Worm (Caenorhabditis elegans) whole organism, L1 larva: ENCODE data around the gene ent-3.

Source experiments
- C16A3.4 ChIP-seq: fragments of 150-350 bp; optimal IDR thresholded peaks from 2 replicates; lab custom pipeline; 2014; ENCODE audit warnings: missing biosample characterization, missing genetic modification characterization
- Y116A8C.19 ChIP-seq: sonication (generic microtip); optimal IDR thresholded peaks from 2 replicates; lab custom pipeline; 2016; ENCODE audit warnings: missing compliant biosample characterization, missing genetic modification characterization, borderline replicate concordance
- alr-1 ChIP-seq: fragments of 200-800 bp; sonication (Bioruptor generic); optimal IDR thresholded peaks from 2 replicates; lab custom pipeline; 2018; ENCODE audit warnings: borderline replicate concordance, mild to moderate bottlenecking, missing genetic modification characterization, missing compliant biosample characterization
- ama-1 ChIP-seq: fragments of 150-350 bp; optimal IDR thresholded peaks from 2 replicates; lab custom pipeline; 2014
- blmp-1 ChIP-seq: fragments of 150-350 bp; optimal IDR thresholded peaks from 2 replicates; lab custom pipeline; 2014; ENCODE audit warnings: missing biosample characterization, missing genetic modification characterization
- ceh-82 ChIP-seq, 3 experiments: fragments of 150-350 bp in 1 of 3; sonication (generic microtip) in 2 of 3; optimal IDR thresholded peaks; 2 replicates each; lab custom pipeline; 2014 to 2017; ENCODE audit warnings: missing biosample characterization in 3 of 3, missing genetic modification characterization in 3 of 3
- ceh-90 ChIP-seq: sonication (generic microtip); optimal IDR thresholded peaks from 2 replicates; lab custom pipeline; 2016; ENCODE audit warnings: missing genetic modification characterization, missing compliant biosample characterization
- efl-1 ChIP-seq, 4 experiments: fragments of 150-350 bp; optimal IDR thresholded peaks in 3 of 4; peaks in 1 of 4; 1 replicate in 1 of 4; 2 replicates in 3 of 4; lab custom pipeline; 2014; ENCODE audit warnings: missing biosample characterization in 2 of 4, missing genetic modification characterization in 2 of 4, missing genetic modification reagents in 2 of 4
- egl-27 ChIP-seq, 2 experiments: fragments of 150-350 bp in 1 of 2; sonication (generic microtip); optimal IDR thresholded peaks; 3 replicates each; lab custom pipeline; 2017 to 2018; ENCODE audit warnings: missing biosample characterization in 2 of 2, missing genetic modification characterization in 2 of 2, missing genetic modification reagents in 2 of 2
- elt-2 ChIP-seq: sonication (generic microtip); optimal IDR thresholded peaks from 2 replicates; lab custom pipeline; 2016; ENCODE audit warnings: missing genetic modification characterization, mild to moderate bottlenecking, inconsistent platforms, missing compliant biosample characterization, missing genetic modification reagents
- elt-3 ChIP-seq, 6 experiments: fragments of 150-350 bp in 1 of 6; sonication (generic microtip); optimal IDR thresholded peaks; 2 replicates each; lab custom pipeline; 2017 to 2018; ENCODE audit warnings: missing biosample characterization in 6 of 6, missing genetic modification characterization in 6 of 6, inconsistent platforms in 1 of 6
- fkh-10 ChIP-seq: sonication (generic microtip); optimal IDR thresholded peaks from 2 replicates; lab custom pipeline; 2017; ENCODE audit warnings: missing biosample characterization, missing genetic modification reagents, missing genetic modification characterization
- fkh-4 ChIP-seq: sonication (generic microtip); optimal IDR thresholded peaks from 2 replicates; lab custom pipeline; 2016; ENCODE audit warnings: missing compliant biosample characterization, missing genetic modification characterization, borderline replicate concordance
- grh-1 ChIP-seq: fragments of 200-800 bp; sonication (Bioruptor generic); IDR thresholded peaks from 2 replicates; pipeline ENCODE4 v1.3.6; 2022; ENCODE audit warnings: missing genetic modification reagents, missing genetic modification characterization, missing compliant biosample characterization
- hpl-2 ChIP-seq: fragments of 150-350 bp; optimal IDR thresholded peaks from 2 replicates; lab custom pipeline; 2014; ENCODE audit warnings: missing biosample characterization, missing genetic modification reagents, missing genetic modification characterization
- isw-1 ChIP-seq: fragments of 200-800 bp; sonication (Bioruptor generic); IDR thresholded peaks from 2 replicates; pipeline ENCODE4 v1.3.6; 2022; ENCODE audit warnings: missing genetic modification characterization, missing compliant biosample characterization
- lin-14 ChIP-seq: fragments of 200-800 bp; sonication (Bioruptor generic); optimal IDR thresholded peaks from 2 replicates; lab custom pipeline; 2018; ENCODE audit warnings: mild to moderate bottlenecking, missing genetic modification characterization, moderate library complexity, missing compliant biosample characterization
- lin-15B ChIP-seq: fragments of 150-350 bp; sonication (generic microtip); optimal IDR thresholded peaks from 3 replicates; lab custom pipeline; 2014; ENCODE audit warnings: missing biosample characterization, missing genetic modification characterization
- lin-35 ChIP-seq, 2 experiments: fragments of 150-350 bp; optimal IDR thresholded peaks; 2 replicates each; lab custom pipeline; 2014; ENCODE audit warnings: missing biosample characterization in 2 of 2, missing genetic modification characterization in 2 of 2, missing genetic modification reagents in 2 of 2
- lin-39 ChIP-seq: fragments of 150-350 bp; optimal IDR thresholded peaks from 2 replicates; lab custom pipeline; 2014; ENCODE audit warnings: missing biosample characterization, missing genetic modification reagents, missing genetic modification characterization
- lir-3 ChIP-seq: sonication (generic microtip); optimal IDR thresholded peaks from 2 replicates; lab custom pipeline; 2016; ENCODE audit warnings: mild to moderate bottlenecking, missing genetic modification characterization, moderate library complexity, missing compliant biosample characterization; ENCODE audit not compliant: poor library complexity
- lsy-2 ChIP-seq, 2 experiments: fragments of 150-350 bp; optimal IDR thresholded peaks; 2 replicates each; lab custom pipeline; 2014; ENCODE audit warnings: missing biosample characterization in 2 of 2, missing genetic modification characterization in 2 of 2
- mab-9 ChIP-seq: fragments of 200-800 bp; sonication (Bioruptor generic); IDR thresholded peaks from 2 replicates; pipeline ENCODE4 v1.3.6; 2022; ENCODE audit warnings: missing genetic modification reagents, missing genetic modification characterization, missing compliant biosample characterization
- mef-2 ChIP-seq: fragments of 150-350 bp; optimal IDR thresholded peaks from 2 replicates; lab custom pipeline; 2014; ENCODE audit warnings: missing biosample characterization, missing genetic modification characterization
- nhr-12 ChIP-seq: sonication (generic microtip); optimal IDR thresholded peaks from 2 replicates; lab custom pipeline; 2017; ENCODE audit warnings: missing biosample characterization, missing genetic modification characterization
- nhr-19 ChIP-seq: fragments of 200-800 bp; sonication (Bioruptor generic); conservative IDR thresholded peaks from 2 replicates; pipeline ENCODE4 v1.3.6; 2022; ENCODE audit warnings: missing genetic modification characterization, missing compliant biosample characterization
- nhr-20 ChIP-seq: sonication (generic microtip); optimal IDR thresholded peaks from 2 replicates; lab custom pipeline; 2016; ENCODE audit warnings: mild to moderate bottlenecking, missing genetic modification characterization, missing compliant biosample characterization
- nhr-71 ChIP-seq: sonication (generic microtip); optimal IDR thresholded peaks from 2 replicates; lab custom pipeline; 2016; ENCODE audit warnings: mild to moderate bottlenecking, missing genetic modification characterization, moderate library complexity, missing compliant biosample characterization
- nhr-76 ChIP-seq: sonication (generic microtip); optimal IDR thresholded peaks from 2 replicates; lab custom pipeline; 2017; ENCODE audit warnings: missing biosample characterization, missing genetic modification characterization
- nhr-77 ChIP-seq: fragments of 150-350 bp; optimal IDR thresholded peaks from 2 replicates; lab custom pipeline; 2014; ENCODE audit warnings: missing biosample characterization, missing genetic modification characterization
- nhr-84 ChIP-seq: sonication (generic microtip); optimal IDR thresholded peaks from 2 replicates; lab custom pipeline; 2017; ENCODE audit warnings: missing biosample characterization, missing genetic modification characterization
- nhr-90 ChIP-seq: sonication (generic microtip); optimal IDR thresholded peaks from 2 replicates; lab custom pipeline; 2016; ENCODE audit warnings: mild to moderate bottlenecking, missing genetic modification characterization, missing compliant biosample characterization; ENCODE audit not compliant: poor library complexity
- rnt-1 ChIP-seq: sonication (generic microtip); optimal IDR thresholded peaks from 2 replicates; lab custom pipeline; 2016; ENCODE audit warnings: mild to moderate bottlenecking, missing genetic modification characterization, moderate library complexity, missing compliant biosample characterization
- snpc-4 ChIP-seq: fragments of 150-350 bp; optimal IDR thresholded peaks from 2 replicates; lab custom pipeline; 2014; ENCODE audit warnings: missing biosample characterization, missing genetic modification characterization
- snu-23 ChIP-seq: sonication (generic microtip); optimal IDR thresholded peaks from 2 replicates; lab custom pipeline; 2016; ENCODE audit warnings: missing genetic modification characterization, missing compliant biosample characterization
- sup-37 ChIP-seq: fragments of 200-800 bp; sonication (Bioruptor generic); optimal IDR thresholded peaks from 2 replicates; lab custom pipeline; 2018; ENCODE audit warnings: mild to moderate bottlenecking, missing genetic modification characterization, missing compliant biosample characterization
- ztf-4 ChIP-seq: fragments of 150-350 bp; optimal IDR thresholded peaks from 2 replicates; lab custom pipeline; 2014; ENCODE audit warnings: missing biosample characterization, missing genetic modification characterization

ent-3 gene

DNA sequence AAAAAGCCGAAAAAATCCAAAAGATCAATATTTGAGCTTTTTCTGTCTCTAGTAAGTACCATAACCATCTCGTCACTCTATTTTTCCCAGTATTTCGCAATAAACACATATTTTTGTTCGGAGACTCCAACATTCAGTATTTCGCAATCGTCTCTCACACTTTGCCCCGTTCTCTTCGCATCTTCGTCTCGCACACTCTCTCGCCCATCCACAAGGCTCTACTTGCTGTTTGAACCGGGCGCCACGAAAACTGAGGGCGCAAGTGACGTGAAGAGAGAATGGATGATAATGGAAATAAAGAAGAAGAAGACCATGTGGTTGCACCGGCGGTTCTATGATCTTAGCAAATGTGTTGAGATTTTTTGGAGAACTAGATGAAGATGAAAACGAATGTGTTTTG, 35.8 kb downstream of the ent-3 start (continued):
- peak; percentile 88 for TF ChIP-seq rnt-1 (tag; lab: Kevin White, UChicago)
- peak; percentile 91 for TF ChIP-seq mef-2 (tag; lab: Kevin White, UChicago)
- TF ChIP-seq lsy-2 (tag; optimal IDR thresholded peaks at IDR 0.05; lab: Kevin White, UChicago) = peak; percentile 87 to 91
- TF ChIP-seq lin-15B = peak; percentile 65
- peak; percentile 79 for TF ChIP-seq blmp-1
- peak; percentile 90 for TF ChIP-seq nhr-90 (tag; lab: Kevin White, UChicago)
- peak; percentile 79 for TF ChIP-seq lir-3 (tag; lab: Kevin White, UChicago)
- no peak for TF ChIP-seq nhr-76 (tag; lab: Kevin White, UChicago)
- TF ChIP-seq sup-37 (GFP tag; lab: Kevin White, UChicago) = peak; percentile 58
- TF ChIP-seq egl-27 (tag; optimal IDR thresholded peaks at IDR 0.05; lab: Kevin White, UChicago) = peak; percentile 82 to 92
- TF ChIP-seq isw-1 (GFP tag; lab: Robert Waterston, UW) = peak; percentile 84
- no peak for TF ChIP-seq nhr-12 (tag; lab: Kevin White, UChicago)
- TF ChIP-seq grh-1 (GFP tag; lab: Robert Waterston, UW) = peak; percentile 30; the same call in 1 of the 2 replicates

DNA sequence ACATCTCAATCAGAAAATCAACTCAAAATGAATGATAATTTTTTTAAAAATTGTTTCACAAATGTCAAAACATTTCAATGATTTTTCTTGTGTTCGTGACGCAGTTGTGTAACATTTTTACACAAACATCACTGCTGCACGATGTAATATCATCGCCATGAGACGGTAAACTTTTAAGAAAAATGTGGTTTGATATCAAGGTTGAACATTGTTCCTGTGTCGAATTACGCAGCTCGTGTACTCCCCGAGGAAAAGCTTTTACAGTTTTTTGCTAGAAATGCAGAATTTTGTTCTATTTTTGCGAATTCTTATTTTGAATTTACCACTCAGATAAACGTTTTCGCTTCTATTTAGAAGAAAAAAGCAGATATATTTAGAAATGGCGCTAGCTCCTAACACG, 38.2 kb downstream of the ent-3 start:
- no peak for TF ChIP-seq lin-35 (GFP tag; optimal IDR thresholded peaks at IDR 0.05; lab: Kevin White, UChicago)
- peak; percentile 47 for TF ChIP-seq nhr-71
- no peak for TF ChIP-seq fkh-4 (tag; lab: Kevin White, UChicago)
- peak in 1 of 6 experiments; percentile 0 for TF ChIP-seq elt-3 (tag; optimal IDR thresholded peaks at IDR 0.05; lab: Kevin White, UChicago)
- no peak for TF ChIP-seq C16A3.4
- TF ChIP-seq nhr-19 (GFP tag; lab: Robert Waterston, UW) = no peak
- no peak for TF ChIP-seq lin-39
- no peak for TF ChIP-seq fkh-10 (GFP tag; lab: Kevin White, UChicago)
- no peak for TF ChIP-seq elt-2 (tag; lab: Kevin White, UChicago)
- no peak for TF ChIP-seq alr-1
- peak; percentile 24 for TF ChIP-seq ztf-4 (tag; lab: Kevin White, UChicago)
- no peak for TF ChIP-seq ama-1 (lab: Kevin White, UChicago)
- peak; percentile 41 for TF ChIP-seq lin-14 (GFP tag; lab: Kevin White, UChicago)
- TF ChIP-seq snu-23 (GFP tag; lab: Kevin White, UChicago) = peak; percentile 35
- TF ChIP-seq ceh-90 (tag; lab: Kevin White, UChicago) = no peak
- peak; percentile 19 for TF ChIP-seq rnt-1 (tag; lab: Kevin White, UChicago)
- TF ChIP-seq nhr-77 (tag; lab: Kevin White, UChicago) = no peak
- peak; percentile 12 for TF ChIP-seq nhr-20 (tag; lab: Kevin White, UChicago)
- peak; percentile 18 for TF ChIP-seq nhr-90 (tag; lab: Kevin White, UChicago)
- no peak for TF ChIP-seq ceh-82 (tag; optimal IDR thresholded peaks at IDR 0.05; lab: Kevin White, UChicago)
- TF ChIP-seq hpl-2 = no peak
- no peak for TF ChIP-seq Y116A8C.19 (tag; lab: Kevin White, UChicago)
- no peak for TF ChIP-seq nhr-12 (tag; lab: Kevin White, UChicago)

DNA sequence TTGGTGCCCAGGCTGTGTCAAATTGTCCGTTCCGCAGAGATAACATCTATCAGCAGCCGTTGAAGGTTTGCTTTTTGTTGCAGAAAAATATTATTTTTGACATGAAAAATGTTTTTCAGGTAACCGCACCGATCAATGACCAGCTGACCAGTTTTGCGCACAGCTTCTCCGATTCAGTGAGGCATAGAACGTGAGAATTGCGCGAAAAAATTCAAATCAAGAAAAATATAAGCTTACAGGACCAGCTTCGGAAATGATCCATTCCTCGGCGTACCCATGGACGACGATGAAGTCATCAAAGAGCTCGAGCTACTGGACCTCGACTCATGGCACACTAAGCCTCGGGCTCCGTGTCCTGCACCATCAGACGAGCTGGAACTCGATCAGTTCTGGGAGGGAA, 41.3 kb downstream of the ent-3 start:
- TF ChIP-seq egl-27 (tag; optimal IDR thresholded peaks at IDR 0.05; lab: Kevin White, UChicago) (no peak), efl-1 (optimal IDR thresholded peaks at IDR 0.05; lab: Kevin White, UChicago) (no peak), efl-1 (GFP tag; optimal IDR thresholded peaks at IDR 0.05 in 1 of 2; lab: Kevin White, UChicago) (peak in 1 of 2 experiments; percentile 90), isw-1 (GFP tag; lab: Robert Waterston, UW) (no peak), mab-9 (0 out of 2 replicates have a peak, but pooled peaks have one; percentile 6), nhr-84 (tag; lab: Kevin White, UChicago) (no peak), hpl-2 (no peak), ama-1 (lab: Kevin White, UChicago) (no peak), snpc-4 (tag; lab: Kevin White, UChicago) (no peak)
